Fruit fly (Drosophila melanogaster) whole organism, embryonic: ENCODE measurements around the gene ScpX.

Experiments
- Atf-2 ChIP-seq: fragments of 200-800 bp; sonication (Bioruptor generic); optimal IDR thresholded peaks from 2 replicates; lab custom pipeline; 2016; ENCODE audit warnings: missing biosample characterization, missing genetic modification characterization
- CG10147 ChIP-seq: fragments of 200-800 bp; sonication (Bioruptor generic); optimal IDR thresholded peaks from 2 replicates; lab custom pipeline; 2019; ENCODE audit warnings: missing biosample characterization, mild to moderate bottlenecking, missing genetic modification characterization, moderate library complexity
- CG10274 ChIP-seq: fragments of 200-800 bp; sonication (Bioruptor generic); optimal IDR thresholded peaks from 3 replicates; lab custom pipeline; 2017; ENCODE audit warnings: missing biosample characterization, mild to moderate bottlenecking, missing genetic modification characterization
- CG11398 ChIP-seq: fragments of 200-800 bp; sonication (Bioruptor generic); optimal IDR thresholded peaks from 2 replicates; lab custom pipeline; 2016; ENCODE audit warnings: missing biosample characterization, missing genetic modification characterization
- CG13624 ChIP-seq: fragments of 200-800 bp; sonication (Bioruptor generic); optimal IDR thresholded peaks from 2 replicates; lab custom pipeline; 2016; ENCODE audit warnings: missing biosample characterization, missing genetic modification characterization
- CG14441 ChIP-seq: fragments of 200-800 bp; sonication (Bioruptor generic); IDR thresholded peaks from 2 replicates; pipeline ENCODE4 v1.3.6; 2022; ENCODE audit warnings: missing biosample characterization, missing genetic modification characterization
- CG17361 ChIP-seq: fragments of 200-800 bp; sonication (Bioruptor generic); IDR thresholded peaks from 3 replicates; pipeline ENCODE4 v1.3.6; 2022; ENCODE audit warnings: missing biosample characterization, missing genetic modification characterization
- CG17802 ChIP-seq: fragments of 200-800 bp; sonication (Bioruptor generic); optimal IDR thresholded peaks from 2 replicates; lab custom pipeline; 2018; ENCODE audit warnings: missing biosample characterization, mild to moderate bottlenecking, missing genetic modification characterization, moderate library complexity
- CG18262 ChIP-seq: fragments of 200-800 bp; optimal IDR thresholded peaks from 3 replicates; lab custom pipeline; 2019; ENCODE audit warnings: missing biosample characterization, mild to moderate bottlenecking, missing genetic modification characterization, moderate library complexity
- CG18764 ChIP-seq: fragments of 200-800 bp; sonication (Bioruptor generic); optimal IDR thresholded peaks from 3 replicates; lab custom pipeline; 2016; ENCODE audit warnings: missing biosample characterization, missing genetic modification characterization
- CG2712 ChIP-seq: fragments of 200-800 bp; optimal IDR thresholded peaks from 3 replicates; lab custom pipeline; 2019; ENCODE audit warnings: missing biosample characterization, mild to moderate bottlenecking, missing genetic modification characterization, moderate library complexity
- CG3281 ChIP-seq: fragments of 200-800 bp; sonication (Bioruptor generic); optimal IDR thresholded peaks from 3 replicates; lab custom pipeline; 2017; ENCODE audit warnings: missing biosample characterization, mild to moderate bottlenecking, missing genetic modification characterization
- CG4424 ChIP-seq: fragments of 200-800 bp; sonication (Bioruptor generic); optimal IDR thresholded peaks from 3 replicates; lab custom pipeline; 2016; ENCODE audit warnings: missing biosample characterization, missing genetic modification characterization
- CG4854 ChIP-seq: fragments of 200-800 bp; sonication (Bioruptor generic); optimal IDR thresholded peaks from 2 replicates; lab custom pipeline; 2016; ENCODE audit warnings: missing biosample characterization, missing genetic modification characterization, inconsistent platforms
- CG7372 ChIP-seq: fragments of 200-800 bp; sonication (Bioruptor generic); IDR thresholded peaks from 2 replicates; pipeline ENCODE4 v1.3.6; 2022; ENCODE audit warnings: missing biosample characterization, missing genetic modification characterization
- CG8388 ChIP-seq: fragments of 200-800 bp; sonication (Bioruptor generic); optimal IDR thresholded peaks from 2 replicates; lab custom pipeline; 2019; ENCODE audit warnings: missing biosample characterization, mild to moderate bottlenecking, missing genetic modification characterization, moderate library complexity
- CG9215 ChIP-seq: fragments of 200-800 bp; sonication (Bioruptor generic); IDR thresholded peaks from 2 replicates; pipeline ENCODE4 v1.3.6; 2022; ENCODE audit warnings: missing biosample characterization, missing genetic modification characterization
- CG9727 ChIP-seq: fragments of 200-800 bp; sonication (Bioruptor generic); optimal IDR thresholded peaks from 3 replicates; lab custom pipeline; 2017; ENCODE audit warnings: missing biosample characterization, mild to moderate bottlenecking, missing genetic modification characterization
- Dfd ChIP-seq, 2 experiments: fragments of >200 bp; optimal IDR thresholded peaks; 2 replicates each; lab custom pipeline; 2017; ENCODE audit warnings: missing biosample characterization in 2 of 2, missing genetic modification characterization in 2 of 2
- Dip3 ChIP-seq: fragments of 200-800 bp; sonication (Bioruptor generic); optimal IDR thresholded peaks from 3 replicates; lab custom pipeline; 2016; ENCODE audit warnings: missing biosample characterization, missing genetic modification characterization
- E2f1 ChIP-seq: fragments of 200-800 bp; sonication (Bioruptor generic); IDR thresholded peaks from 2 replicates; pipeline ENCODE4 v1.3.6; 2022; ENCODE audit warnings: missing biosample characterization, missing genetic modification characterization
- Gug ChIP-seq: fragments of 200-800 bp; sonication (Bioruptor generic); IDR thresholded peaks from 4 replicates; pipeline ENCODE4 v1.3.6; 2022; ENCODE audit warnings: missing biosample characterization, missing genetic modification characterization
- Hand ChIP-seq: fragments of 200-800 bp; sonication (Bioruptor generic); optimal IDR thresholded peaks from 2 replicates; lab custom pipeline; 2017; ENCODE audit warnings: mild to moderate bottlenecking, missing biosample characterization, missing genetic modification reagents, missing genetic modification characterization
- Hmr ChIP-seq: fragments of 200-800 bp; sonication (Bioruptor generic); optimal IDR thresholded peaks from 3 replicates; lab custom pipeline; 2017; ENCODE audit warnings: mild to moderate bottlenecking, missing biosample characterization, missing genetic modification reagents, missing genetic modification characterization
- Kr ChIP-seq: fragments of 200-800 bp; sonication (Bioruptor generic); optimal IDR thresholded peaks from 2 replicates; lab custom pipeline; 2017; ENCODE audit warnings: missing biosample characterization, mild to moderate bottlenecking, missing genetic modification characterization
- Lim3 ChIP-seq: fragments of 200-800 bp; sonication (Bioruptor generic); IDR thresholded peaks from 2 replicates; pipeline ENCODE4 v1.3.6; 2022; ENCODE audit warnings: missing biosample characterization, missing genetic modification characterization
- Meics ChIP-seq: fragments of 200-800 bp; sonication (Bioruptor generic); optimal IDR thresholded peaks from 2 replicates; lab custom pipeline; 2017; ENCODE audit warnings: missing biosample characterization, mild to moderate bottlenecking, missing genetic modification characterization
- Oaz ChIP-seq: fragments of 200-800 bp; sonication (Bioruptor generic); IDR thresholded peaks from 2 replicates; pipeline ENCODE4 v1.3.6; 2022; ENCODE audit warnings: missing biosample characterization, missing genetic modification characterization
- Pdp1 ChIP-seq, 2 experiments: fragments of 200-800 bp; sonication (Bioruptor generic); optimal IDR thresholded peaks; 3 replicates each; lab custom pipeline; 2016; ENCODE audit warnings: missing biosample characterization in 2 of 2, missing genetic modification characterization in 2 of 2, mild to moderate bottlenecking in 1 of 2, moderate library complexity in 1 of 2
- Rx ChIP-seq: fragments of 200-800 bp; sonication (Bioruptor generic); IDR thresholded peaks from 2 replicates; pipeline ENCODE4 v1.3.6; 2022; ENCODE audit warnings: missing biosample characterization, missing genetic modification characterization
- Ssrp ChIP-seq: fragments of 200-800 bp; sonication (Bioruptor generic); optimal IDR thresholded peaks from 2 replicates; lab custom pipeline; 2018; ENCODE audit warnings: missing biosample characterization, mild to moderate bottlenecking, missing genetic modification characterization, moderate library complexity
- Stat92E ChIP-seq, 3 experiments: fragments of >200 bp in 2 of 3; fragments of 200-800 bp in 1 of 3; sonication (Bioruptor generic) in 1 of 3; optimal IDR thresholded peaks; 2 replicates each; lab custom pipeline; 2017 to 2019; ENCODE audit warnings: missing biosample characterization in 3 of 3, missing genetic modification characterization in 3 of 3, mild to moderate bottlenecking in 1 of 3, moderate library complexity in 1 of 3
- ato ChIP-seq: fragments of 200-800 bp; sonication (Bioruptor generic); IDR thresholded peaks from 2 replicates; pipeline ENCODE4 v1.3.6; 2022; ENCODE audit warnings: missing biosample characterization, missing genetic modification characterization; ENCODE audit not compliant: partially characterized antibody
- cad ChIP-seq: fragments of >200 bp; optimal IDR thresholded peaks from 2 replicates; lab custom pipeline; 2017; ENCODE audit warnings: missing biosample characterization, missing genetic modification characterization
- ci ChIP-seq: fragments of 200-800 bp; sonication (Bioruptor generic); IDR thresholded peaks from 3 replicates; pipeline ENCODE4 v1.3.6; 2022; ENCODE audit warnings: missing biosample characterization, missing genetic modification characterization
- danr ChIP-seq: fragments of 200-800 bp; sonication (Bioruptor generic); IDR thresholded peaks from 2 replicates; pipeline ENCODE4 v1.3.6; 2022; ENCODE audit warnings: missing biosample characterization, missing genetic modification characterization
- gcm ChIP-seq: fragments of 200-800 bp; sonication (Bioruptor generic); optimal IDR thresholded peaks from 2 replicates; lab custom pipeline; 2019; ENCODE audit warnings: missing biosample characterization, mild to moderate bottlenecking, missing genetic modification characterization, moderate library complexity
- hbn ChIP-seq: fragments of 200-800 bp; sonication (Bioruptor generic); IDR thresholded peaks from 2 replicates; pipeline ENCODE4 v1.3.6; 2022; ENCODE audit warnings: missing biosample characterization, missing genetic modification characterization; ENCODE audit not compliant: partially characterized antibody
- hth ChIP-seq: fragments of >200 bp; optimal IDR thresholded peaks from 2 replicates; lab custom pipeline; 2017; ENCODE audit warnings: inconsistent platforms
- ken ChIP-seq: fragments of 200-800 bp; sonication (Bioruptor generic); IDR thresholded peaks from 3 replicates; pipeline ENCODE4 v1.3.6; 2022; ENCODE audit warnings: missing biosample characterization, missing genetic modification characterization
- knrl ChIP-seq: fragments of 200-800 bp; sonication (Bioruptor generic); IDR thresholded peaks from 3 replicates; pipeline ENCODE4 v1.3.6; 2022; ENCODE audit warnings: missing biosample characterization, missing genetic modification characterization; ENCODE audit not compliant: partially characterized antibody
- mirr ChIP-seq: fragments of 200-800 bp; sonication (Bioruptor generic); optimal IDR thresholded peaks from 3 replicates; lab custom pipeline; 2018; ENCODE audit warnings: missing biosample characterization, mild to moderate bottlenecking, missing genetic modification characterization
- pan ChIP-seq, 4 experiments: fragments of >200 bp in 3 of 4; fragments of 200-800 bp in 1 of 4; sonication (Bioruptor generic) in 1 of 4; optimal IDR thresholded peaks in 3 of 4; IDR thresholded peaks in 1 of 4; 2 replicates each; pipeline versions ENCODE4 v1.3.6 to Lab custom; 2017 to 2022; ENCODE audit warnings: missing biosample characterization in 2 of 4, missing genetic modification characterization in 2 of 4, mixed read lengths in 1 of 4
- row ChIP-seq: fragments of 200-800 bp; sonication (Bioruptor generic); IDR thresholded peaks from 3 replicates; pipeline ENCODE4 v1.3.6; 2022; ENCODE audit warnings: missing biosample characterization, missing genetic modification characterization
- sens ChIP-seq: fragments of 200-800 bp; sonication (Bioruptor generic); peaks from one replicate; lab custom pipeline; 2016; ENCODE audit warnings: missing biosample characterization, missing genetic modification characterization
- tx ChIP-seq: fragments of 200-800 bp; sonication (Bioruptor generic); optimal IDR thresholded peaks from 2 replicates; lab custom pipeline; 2016; ENCODE audit warnings: missing biosample characterization, missing genetic modification characterization
- wdn ChIP-seq: fragments of 200-800 bp; sonication (Bioruptor generic); IDR thresholded peaks from 2 replicates; pipeline ENCODE4 v1.3.6; 2022; ENCODE audit warnings: missing biosample characterization, missing genetic modification characterization

Gene ScpX

dm6 chr2L:18830587-18831528 is at the start of gene ScpX, which contains the start of gene CG17597 (continued):
- TF ChIP-seq CG9215 (GFP tag; lab: Robert Waterston, UW) (peak; percentile 64), CG8388 (GFP tag; lab: Kevin White, UChicago) (peak; percentile 45), hbn (GFP tag; lab: Robert Waterston, UW) (peak; percentile 76), CG18764 (GFP tag; lab: Kevin White, UChicago) (peak; percentile 38), mirr (no peak), Atf-2 (GFP tag; lab: Kevin White, UChicago) (peak; percentile 42), CG17361 (GFP tag; lab: Robert Waterston, UW) (peak; percentile 84), sens (GFP tag; lab: Kevin White, UChicago) (peak; percentile 92), CG18262 (tag; lab: Kevin White, UChicago) (peak; percentile 63), Dip3 (GFP tag; lab: Kevin White, UChicago) (peak; percentile 60), CG2712 (tag; lab: Kevin White, UChicago) (peak; percentile 67), CG7372 (GFP tag; lab: Robert Waterston, UW) (0 out of 2 replicates have a peak, but pooled peaks have one; percentile 11), CG10147 (peak; percentile 60), row (GFP tag; lab: Robert Waterston, UW) (peak; percentile 94), CG9727 (peak; percentile 69), CG13624 (GFP tag; lab: Kevin White, UChicago) (peak; percentile 65), CG4424 (GFP tag; lab: Kevin White, UChicago) (peak; percentile 71), Hand (no peak), Oaz (no peak), CG3281 (GFP tag; lab: Kevin White, UChicago) (peak; percentile 70), pan (optimal IDR thresholded peaks at IDR 0.05; lab: Kevin White, UChicago) (no peak), pan (GFP tag; optimal IDR thresholded peaks at IDR 0.05 in 1 of 2, IDR thresholded peaks at IDR 0.05 in 1 of 2) (no peak), ato (GFP tag; lab: Robert Waterston, UW) (peak; percentile 90), Gug (peak; percentile 48; the same call in 3 of the 4 replicates), ken (peak; percentile 44; the same call in 1 of the 3 replicates), CG11398 (GFP tag; lab: Kevin White, UChicago) (no peak), Ssrp (tag; lab: Kevin White, UChicago) (peak; percentile 54), Meics (GFP tag; lab: Kevin White, UChicago) (peak; percentile 24), gcm (GFP tag; lab: Kevin White, UChicago) (peak; percentile 6), CG10274 (no peak), hth (lab: Kevin White, UChicago) (no peak), knrl (GFP tag; lab: Robert Waterston, UW) (peak; percentile 76), CG14441 (peak; percentile 52; the same call in 1 of the 2 replicates), E2f1 (GFP tag; lab: Robert Waterston, UW) (peak; percentile 9; the same call in 1 of the 2 replicates), Lim3 (GFP tag; lab: Robert Waterston, UW) (no peak), tx (GFP tag; lab: Kevin White, UChicago) (peak; percentile 32), wdn (GFP tag; lab: Robert Waterston, UW) (0 out of 2 replicates have a peak, but pooled peaks have one; percentile 17), Hmr (GFP tag; lab: Kevin White, UChicago) (peak; percentile 63), Pdp1 (GFP tag; optimal IDR thresholded peaks at IDR 0.05; lab: Kevin White, UChicago) (peak; percentile 50 to 74), Stat92E (GFP tag; optimal IDR thresholded peaks at IDR 0.05; lab: Kevin White, UChicago) (no peak), Dfd (GFP tag; optimal IDR thresholded peaks at IDR 0.05; lab: Kevin White, UChicago) (no peak), Rx (peak; percentile 7; the same call in 1 of the 2 replicates), cad (GFP tag; lab: Kevin White, UChicago) (peak; percentile 82), CG17802 (tag; lab: Kevin White, UChicago) (peak; percentile 48), ci (GFP tag; lab: Robert Waterston, UW) (peak; percentile 59; the same call in 1 of the 3 replicates), danr (0 out of 2 replicates have a peak, but pooled peaks have one; percentile 36), CG4854 (GFP tag; lab: Kevin White, UChicago) (peak; percentile 39), Kr (GFP tag; lab: Kevin White, UChicago) (no peak)
